Worm (Caenorhabditis elegans): Measurements from ENCODE around the gene C39H7.4.

DNA sequence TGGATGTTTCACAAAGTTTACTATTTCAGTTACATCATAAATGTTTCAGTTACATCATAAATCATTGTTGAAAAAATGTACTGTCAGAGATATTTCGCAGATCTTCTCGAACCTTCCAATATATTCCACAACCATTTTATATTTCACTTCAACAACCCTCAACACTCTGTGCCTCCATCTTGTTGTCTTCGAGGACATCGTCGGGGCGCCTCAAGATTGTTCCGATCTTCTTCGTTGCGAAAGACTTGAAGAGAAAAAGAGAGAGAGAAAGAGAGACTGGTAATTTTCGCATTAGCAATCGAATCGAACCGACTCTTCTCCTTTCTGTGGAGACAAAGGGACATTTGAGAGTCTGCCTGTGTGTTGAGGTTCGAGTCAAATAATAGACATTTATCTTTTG lies 51.1 kb downstream of the C39H7.4 start:
- TF ChIP-seq vab-15 (tag; optimal IDR thresholded peaks at IDR 0.05) (no peak), unc-86 (tag; optimal IDR thresholded peaks at IDR 0.05) (no peak)
